Worm (Caenorhabditis elegans) whole organism, late embryonic: ENCODE data around the gene srd-39.

Experiments used
- C08G9.2 ChIP-seq: sonication (generic microtip); optimal IDR thresholded peaks from 2 replicates; lab custom pipeline; 2016; ENCODE audit warnings: mild to moderate bottlenecking, missing genetic modification characterization, moderate library complexity, missing compliant biosample characterization
- C38D4.7 ChIP-seq: fragments of 200-800 bp; sonication (Bioruptor generic); optimal IDR thresholded peaks from 2 replicates; lab custom pipeline; 2018; ENCODE audit warnings: mild to moderate bottlenecking, missing genetic modification characterization, moderate library complexity, missing compliant biosample characterization
- F13H6.1 ChIP-seq: sonication (generic microtip); optimal IDR thresholded peaks from 2 replicates; lab custom pipeline; 2016; ENCODE audit warnings: missing genetic modification characterization, missing compliant biosample characterization
- K02D7.2 ChIP-seq: sonication (generic microtip); optimal IDR thresholded peaks from 2 replicates; lab custom pipeline; 2017; ENCODE audit warnings: mild to moderate bottlenecking, missing genetic modification characterization, missing compliant biosample characterization
- T23F11.4 ChIP-seq: fragments of 200-800 bp; sonication (Bioruptor generic); optimal IDR thresholded peaks from 2 replicates; lab custom pipeline; 2018; ENCODE audit warnings: mild to moderate bottlenecking, missing genetic modification characterization, missing compliant biosample characterization
- Y22D7AL.16 ChIP-seq: sonication (generic microtip); optimal IDR thresholded peaks from 2 replicates; lab custom pipeline; 2016; ENCODE audit warnings: missing genetic modification characterization, missing compliant biosample characterization
- ceh-14 ChIP-seq: sonication (generic microtip); optimal IDR thresholded peaks from 2 replicates; lab custom pipeline; 2016; ENCODE audit warnings: missing genotype, missing genetic modification characterization, missing compliant biosample characterization
- ceh-18 ChIP-seq: sonication (generic microtip); optimal IDR thresholded peaks from 2 replicates; lab custom pipeline; 2016; ENCODE audit warnings: missing genetic modification characterization, missing compliant biosample characterization
- ceh-22 ChIP-seq: sonication (generic microtip); optimal IDR thresholded peaks from 2 replicates; lab custom pipeline; 2017; ENCODE audit warnings: missing biosample characterization, missing genetic modification characterization
- ceh-24 ChIP-seq: sonication (generic microtip); optimal IDR thresholded peaks from 2 replicates; lab custom pipeline; 2016; ENCODE audit warnings: mild to moderate bottlenecking, missing genetic modification characterization, missing compliant biosample characterization
- ceh-31 ChIP-seq: sonication (generic microtip); optimal IDR thresholded peaks from 2 replicates; lab custom pipeline; 2016; ENCODE audit warnings: missing genetic modification characterization, missing compliant biosample characterization
- ceh-34 ChIP-seq: sonication (generic microtip); optimal IDR thresholded peaks from 2 replicates; lab custom pipeline; 2016; ENCODE audit warnings: mild to moderate bottlenecking, missing genetic modification characterization, missing compliant biosample characterization
- ceh-45 ChIP-seq: fragments of 200-800 bp; sonication (Bioruptor generic); IDR thresholded peaks from 2 replicates; pipeline ENCODE4 v1.3.6; 2022; ENCODE audit warnings: missing genetic modification reagents, missing genetic modification characterization, missing compliant biosample characterization
- ceh-6 ChIP-seq: fragments of 200-800 bp; sonication (Bioruptor generic); optimal IDR thresholded peaks from 2 replicates; lab custom pipeline; 2018; ENCODE audit warnings: mild to moderate bottlenecking, missing genetic modification characterization, missing compliant biosample characterization
- ceh-9 ChIP-seq: sonication (generic microtip); optimal IDR thresholded peaks from 2 replicates; lab custom pipeline; 2016; ENCODE audit warnings: mild to moderate bottlenecking, missing genetic modification characterization, inconsistent platforms, missing compliant biosample characterization
- dve-1 ChIP-seq: sonication (generic microtip); optimal IDR thresholded peaks from 2 replicates; lab custom pipeline; 2017; ENCODE audit warnings: antibody characterized with exemption, mild to moderate bottlenecking, missing genetic modification characterization, missing compliant biosample characterization
- elt-2 ChIP-seq: sonication (generic microtip); optimal IDR thresholded peaks from 2 replicates; lab custom pipeline; 2016; ENCODE audit warnings: missing genetic modification reagents, missing genetic modification characterization, missing compliant biosample characterization
- elt-4 ChIP-seq: sonication (generic microtip); optimal IDR thresholded peaks from 2 replicates; lab custom pipeline; 2016; ENCODE audit warnings: missing genetic modification characterization, missing compliant biosample characterization
- ets-4 ChIP-seq: sonication (generic microtip); optimal IDR thresholded peaks from 2 replicates; lab custom pipeline; 2016; ENCODE audit warnings: missing genetic modification characterization, missing compliant biosample characterization
- eyg-1 ChIP-seq: sonication (generic microtip); optimal IDR thresholded peaks from 2 replicates; lab custom pipeline; 2016; ENCODE audit warnings: missing genotype, missing genetic modification characterization, missing compliant biosample characterization
- fkh-10 ChIP-seq: fragments of 150-350 bp; optimal IDR thresholded peaks from 2 replicates; lab custom pipeline; 2014; ENCODE audit warnings: missing biosample characterization, missing genetic modification reagents, missing genetic modification characterization
- fkh-6 ChIP-seq: sonication (generic microtip); optimal IDR thresholded peaks from 2 replicates; lab custom pipeline; 2016; ENCODE audit warnings: missing genetic modification characterization, missing compliant biosample characterization
- gmeb-2 ChIP-seq: sonication (generic microtip); optimal IDR thresholded peaks from 2 replicates; lab custom pipeline; 2016; ENCODE audit warnings: missing genetic modification characterization, inconsistent platforms, missing compliant biosample characterization
- hlh-15 ChIP-seq: sonication (generic microtip); optimal IDR thresholded peaks from 2 replicates; lab custom pipeline; 2016; ENCODE audit warnings: missing genetic modification characterization, missing compliant biosample characterization
- hlh-30 ChIP-seq: sonication (generic microtip); optimal IDR thresholded peaks from 2 replicates; lab custom pipeline; 2017; ENCODE audit warnings: antibody characterized with exemption, missing genetic modification characterization, missing compliant biosample characterization; ENCODE audit not compliant: insufficient read depth
- hlh-6 ChIP-seq: sonication (generic microtip); optimal IDR thresholded peaks from 2 replicates; lab custom pipeline; 2016; ENCODE audit warnings: missing genotype, missing genetic modification characterization, missing compliant biosample characterization
- hlh-8 ChIP-seq: sonication (generic microtip); optimal IDR thresholded peaks from 2 replicates; lab custom pipeline; 2016; ENCODE audit warnings: missing genotype, missing genetic modification characterization, missing compliant biosample characterization
- lin-11 ChIP-seq: fragments of 200-800 bp; sonication (Bioruptor generic); optimal IDR thresholded peaks from 2 replicates; lab custom pipeline; 2018; ENCODE audit warnings: mild to moderate bottlenecking, missing genetic modification characterization, missing compliant biosample characterization
- madf-2 ChIP-seq: sonication (generic microtip); optimal IDR thresholded peaks from 2 replicates; lab custom pipeline; 2017; ENCODE audit warnings: missing genetic modification characterization, missing compliant biosample characterization
- nfya-1 ChIP-seq: sonication (generic microtip); optimal IDR thresholded peaks from 2 replicates; lab custom pipeline; 2017; ENCODE audit warnings: missing genetic modification characterization, mild to moderate bottlenecking, missing compliant biosample characterization, antibody characterized with exemption, moderate library complexity
- nhr-11 ChIP-seq: fragments of 150-350 bp; optimal IDR thresholded peaks from 2 replicates; lab custom pipeline; 2014; ENCODE audit warnings: missing biosample characterization, missing genetic modification characterization
- nhr-232 ChIP-seq: sonication (generic microtip); optimal IDR thresholded peaks from 2 replicates; lab custom pipeline; 2016; ENCODE audit warnings: missing genetic modification characterization, missing compliant biosample characterization
- odd-2 ChIP-seq: sonication (generic microtip); optimal IDR thresholded peaks from 2 replicates; lab custom pipeline; 2017; ENCODE audit warnings: antibody characterized with exemption, mild to moderate bottlenecking, missing genetic modification characterization, missing compliant biosample characterization
- pag-3 ChIP-seq: sonication (generic microtip); optimal IDR thresholded peaks from 2 replicates; lab custom pipeline; 2016; ENCODE audit warnings: missing compliant biosample characterization, missing genetic modification characterization, borderline replicate concordance
- pax-1 ChIP-seq: fragments of 150-350 bp; optimal IDR thresholded peaks from 2 replicates; lab custom pipeline; 2014; ENCODE audit warnings: missing biosample characterization, missing genetic modification characterization
- pha-4 ChIP-seq: fragments of 150-350 bp; optimal IDR thresholded peaks from 2 replicates; lab custom pipeline; 2018; ENCODE audit warnings: missing biosample characterization, missing genetic modification reagents, missing genetic modification characterization
- ref-2 ChIP-seq: sonication (generic microtip); optimal IDR thresholded peaks from 2 replicates; lab custom pipeline; 2016; ENCODE audit warnings: missing genetic modification characterization, missing compliant biosample characterization
- sdc-2 ChIP-seq: sonication (generic microtip); optimal IDR thresholded peaks from 2 replicates; lab custom pipeline; 2016; ENCODE audit warnings: missing genotype, missing genetic modification characterization, missing compliant biosample characterization
- sox-2 ChIP-seq: fragments of 200-800 bp; sonication (Bioruptor generic); IDR thresholded peaks from 2 replicates; pipeline ENCODE4 v1.3.6; 2022; ENCODE audit warnings: missing genetic modification reagents, missing genetic modification characterization, missing compliant biosample characterization
- tbx-2 ChIP-seq: sonication (generic microtip); optimal IDR thresholded peaks from 2 replicates; lab custom pipeline; 2016; ENCODE audit warnings: missing genetic modification characterization, missing compliant biosample characterization
- tbx-7 ChIP-seq: sonication (generic microtip); optimal IDR thresholded peaks from 2 replicates; lab custom pipeline; 2016; ENCODE audit warnings: missing genotype, missing genetic modification characterization, missing compliant biosample characterization
- ttx-3 ChIP-seq: sonication (generic microtip); optimal IDR thresholded peaks from 2 replicates; lab custom pipeline; 2016; ENCODE audit warnings: missing genetic modification reagents, missing genetic modification characterization, missing compliant biosample characterization
- unc-3 ChIP-seq, 2 experiments: fragments of 200-800 bp in 1 of 2; sonication (Bioruptor generic) in 1 of 2; sonication (generic microtip) in 1 of 2; conservative IDR thresholded peaks in 1 of 2; optimal IDR thresholded peaks in 1 of 2; 2 replicates each; pipeline versions ENCODE4 v1.3.6 to Lab custom; 2016 to 2022; ENCODE audit warnings: missing compliant biosample characterization in 2 of 2, missing genetic modification characterization in 2 of 2, missing genetic modification reagents in 1 of 2
- unc-86 ChIP-seq: sonication (generic microtip); optimal IDR thresholded peaks from 2 replicates; lab custom pipeline; 2016; ENCODE audit warnings: missing genetic modification characterization, missing compliant biosample characterization
- zip-5 ChIP-seq: sonication (generic microtip); optimal IDR thresholded peaks from 2 replicates; lab custom pipeline; 2016; ENCODE audit warnings: missing genetic modification characterization, missing compliant biosample characterization

The srd-39 gene

DNA sequence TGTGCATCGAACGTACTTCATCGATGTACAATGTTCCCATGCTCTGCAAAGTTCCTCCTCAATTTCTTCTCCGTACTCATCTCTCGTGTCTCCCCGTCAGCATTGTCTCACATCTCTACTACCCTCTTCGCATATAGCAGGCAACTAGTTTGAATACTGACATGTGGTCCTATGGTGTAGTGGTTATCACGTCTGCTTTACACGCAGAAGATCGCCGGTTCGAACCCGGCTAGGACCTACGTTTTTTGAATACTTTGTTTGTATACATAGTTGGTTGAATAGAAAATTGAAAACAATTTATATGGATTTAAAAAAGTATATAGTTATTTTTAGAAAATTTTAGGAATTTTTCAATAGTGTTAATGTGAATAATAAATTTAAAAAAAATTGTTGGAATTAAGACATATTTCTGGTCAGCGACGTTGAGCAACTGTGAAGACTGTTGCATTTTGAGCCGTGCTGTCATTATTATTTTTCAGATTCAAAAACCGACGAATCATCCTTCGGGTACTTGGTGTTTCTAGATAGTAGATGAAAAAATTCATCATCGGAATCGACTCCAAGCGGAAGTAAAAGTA, 6.6 kb upstream of the srd-39 start (continued):
- peak; percentile 82 for TF ChIP-seq nhr-232 (tag; lab: Kevin White, UChicago)
- TF ChIP-seq ttx-3 (tag; lab: Kevin White, UChicago), result peak; percentile 91
- peak; percentile 87 for TF ChIP-seq hlh-15 (tag; lab: Kevin White, UChicago)
- peak; percentile 90 for TF ChIP-seq Y22D7AL.16 (tag; lab: Kevin White, UChicago)
- no peak for TF ChIP-seq nhr-11 (tag; lab: Kevin White, UChicago)
- TF ChIP-seq odd-2 (tag; lab: Kevin White, UChicago), result peak; percentile 69
- TF ChIP-seq hlh-30 (tag; lab: Kevin White, UChicago), result peak; percentile 71
- TF ChIP-seq C08G9.2, result peak; percentile 71
- peak; percentile 88 for TF ChIP-seq C38D4.7 (GFP tag; lab: Kevin White, UChicago)
- peak; percentile 67 for TF ChIP-seq zip-5
- TF ChIP-seq ceh-14 (tag; lab: Kevin White, UChicago), result peak; percentile 78
- TF ChIP-seq ceh-34 (tag; lab: Kevin White, UChicago), result peak; percentile 91
- peak; percentile 95 for TF ChIP-seq dve-1 (tag; lab: Kevin White, UChicago)
- TF ChIP-seq K02D7.2 (tag; lab: Kevin White, UChicago), result peak; percentile 89
- TF ChIP-seq pag-3 (tag; lab: Kevin White, UChicago), result peak; percentile 74
- TF ChIP-seq gmeb-2 (tag; lab: Kevin White, UChicago), result peak; percentile 94
- peak; percentile 83 for TF ChIP-seq fkh-10
- peak; percentile 91 for TF ChIP-seq sdc-2 (tag; lab: Kevin White, UChicago)
- peak; percentile 94 for TF ChIP-seq ceh-6 (GFP tag; lab: Kevin White, UChicago)
- peak; percentile 52 for TF ChIP-seq ets-4 (tag; lab: Kevin White, UChicago)
- peak; percentile 89 for TF ChIP-seq hlh-6 (tag; lab: Kevin White, UChicago)
- peak; percentile 89 for TF ChIP-seq ceh-45 (GFP tag; lab: Robert Waterston, UW)
- TF ChIP-seq ceh-9 (tag; lab: Kevin White, UChicago), result peak; percentile 77
- peak; percentile 72 for TF ChIP-seq F13H6.1 (tag; lab: Kevin White, UChicago)
- TF ChIP-seq elt-2 (tag; lab: Kevin White, UChicago), result peak; percentile 94
- peak; percentile 93 for TF ChIP-seq hlh-8 (tag; lab: Kevin White, UChicago)
- TF ChIP-seq tbx-7 (tag; lab: Kevin White, UChicago), result peak; percentile 29
- peak; percentile 89 for TF ChIP-seq fkh-6 (tag; lab: Kevin White, UChicago)
- peak; percentile 80 for TF ChIP-seq nfya-1
- peak; percentile 83 for TF ChIP-seq ceh-24
- no peak for TF ChIP-seq pha-4 (tag; lab: Kevin White, UChicago)
- TF ChIP-seq T23F11.4 (GFP tag; lab: Kevin White, UChicago), result peak; percentile 88
- TF ChIP-seq ref-2 (tag; lab: Kevin White, UChicago), result peak; percentile 83
- TF ChIP-seq ceh-22 (tag; lab: Kevin White, UChicago), result no peak
- TF ChIP-seq lin-11, result peak; percentile 90
- peak; percentile 91 for TF ChIP-seq unc-3 (GFP tag; conservative IDR thresholded peaks at IDR 0.05; lab: Robert Waterston, UW)
- peak; percentile 92 for TF ChIP-seq unc-3 (tag; optimal IDR thresholded peaks at IDR 0.05; lab: Kevin White, UChicago)
- peak; percentile 82 for TF ChIP-seq ceh-31 (tag; lab: Kevin White, UChicago)
- peak; percentile 92 for TF ChIP-seq sox-2 (GFP tag; lab: Robert Waterston, UW)
- TF ChIP-seq tbx-2, result peak; percentile 85
- no peak for TF ChIP-seq elt-4 (tag; lab: Kevin White, UChicago)
- no peak for TF ChIP-seq pax-1 (tag; lab: Kevin White, UChicago)
- TF ChIP-seq ceh-18, result peak; percentile 78
- TF ChIP-seq eyg-1 (tag; lab: Kevin White, UChicago), result peak; percentile 86
- peak; percentile 91 for TF ChIP-seq unc-86
- TF ChIP-seq madf-2, result peak; percentile 89
- TF ChIP-seq, all 69 proteins: peak for 62
